Worm (Caenorhabditis elegans): ENCODE results near the gene C04C3.7.

ce11 chrIV:3436021-3436420, 2.7 kb upstream of the C04C3.7 start, which contains the start of gene srz-32:
- TF ChIP-seq dmd-4 (tag; optimal IDR thresholded peaks at IDR 0.05; ENCODE audit: borderline replicate concordance) (no peak), unc-55 (GFP tag; optimal IDR thresholded peaks at IDR 0.05) (no peak), ceh-31 (tag; optimal IDR thresholded peaks at IDR 0.05) (no peak)

Measured in whole organism, late embryonic.